Worm (Caenorhabditis elegans) whole organism, midembryonic: ENCODE measurements around the gene lin-36.

Experiments
- T22C8.4 ChIP-seq: fragments of 200-800 bp; sonication (Bioruptor generic); IDR thresholded peaks from 2 replicates; pipeline ENCODE4 v1.3.6; 2022; ENCODE audit warnings: missing genetic modification characterization, missing compliant biosample characterization
- med-1 ChIP-seq: sonication (generic microtip); optimal IDR thresholded peaks from 2 replicates; lab custom pipeline; 2017; ENCODE audit warnings: missing genetic modification characterization, mild to moderate bottlenecking, missing compliant biosample characterization, antibody characterized with exemption, missing genetic modification reagents; ENCODE audit not compliant: insufficient read depth
- ref-1 ChIP-seq: fragments of 200-800 bp; sonication (Bioruptor generic); conservative IDR thresholded peaks from 2 replicates; pipeline ENCODE4 v1.3.6; 2022; ENCODE audit warnings: missing genetic modification reagents, missing genetic modification characterization, missing compliant biosample characterization
- tab-1 ChIP-seq: fragments of 200-800 bp; sonication (Bioruptor generic); IDR thresholded peaks from 2 replicates; pipeline ENCODE4 v1.3.6; 2022; ENCODE audit warnings: missing genetic modification characterization, missing compliant biosample characterization

DNA sequence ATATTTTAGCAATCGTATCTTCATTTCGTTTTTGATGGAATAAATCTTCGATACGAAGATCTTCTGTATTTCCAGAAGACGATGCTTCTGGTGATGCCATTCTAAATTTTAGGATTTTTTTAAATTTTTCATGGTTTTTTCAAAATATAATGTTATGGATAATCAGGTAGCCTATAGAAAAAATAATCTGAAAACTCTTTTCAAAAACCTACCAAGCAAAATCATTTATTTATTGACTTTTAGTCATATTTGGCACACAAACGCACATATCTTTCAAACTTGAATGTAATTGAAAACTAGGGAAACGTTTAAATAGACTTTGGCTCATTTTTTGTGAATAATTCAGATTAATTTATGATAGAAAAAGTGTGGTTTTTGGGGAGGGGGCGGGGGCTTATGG is 4.2 kb downstream of the lin-36 start, which contains the start of gene F44B9.5:
- TF ChIP-seq tab-1 (GFP tag; lab: Robert Waterston, UW) (no peak), med-1 (GFP tag; lab: Kevin White, UChicago) (no peak), T22C8.4 (GFP tag; lab: Robert Waterston, UW) (no peak), ref-1 (no peak)
